Worm (Caenorhabditis elegans): ENCODE results near the gene W09G12.7.

W09G12.7 gene

DNA sequence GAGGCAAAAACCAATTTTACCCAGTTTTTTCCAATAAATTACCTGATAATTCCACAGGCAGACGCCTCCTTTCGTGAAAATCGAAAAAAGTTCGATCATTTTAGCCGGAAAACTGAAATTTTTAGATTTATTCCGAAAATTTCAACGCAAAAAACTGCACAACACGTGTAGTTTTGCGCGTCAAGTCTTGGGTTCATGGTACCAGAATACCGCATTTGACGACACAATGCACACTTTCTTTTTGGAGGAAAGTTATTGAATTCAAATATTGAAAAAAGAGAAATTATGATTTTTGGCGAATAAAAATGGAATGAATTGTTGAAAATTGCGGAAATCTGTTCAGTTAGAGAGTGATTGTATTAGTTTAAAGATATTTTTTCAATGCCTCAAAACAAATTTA lies 10.8 kb downstream of the W09G12.7 start, which contains the start of gene F38A1.8:
F38A1.8 (minus strand) TSS at position 167 of the 400 bp plus-strand sequence.
- TF ChIP-seq lsy-12 (tag; optimal IDR thresholded peaks at IDR 0.05) (no peak), ceh-82 (tag; optimal IDR thresholded peaks at IDR 0.05) (no peak), ceh-9 (tag; optimal IDR thresholded peaks at IDR 0.05) (no peak), jun-1 (tag; optimal IDR thresholded peaks at IDR 0.05) (no peak), nhr-23 (tag; optimal IDR thresholded peaks at IDR 0.05) (peak; percentile 70), pha-4 (tag; optimal IDR thresholded peaks at IDR 0.05) (no peak), nhr-67 (tag; optimal IDR thresholded peaks at IDR 0.05) (no peak), unc-62 (GFP tag; optimal IDR thresholded peaks at IDR 0.05) (no peak), mdl-1 (tag; optimal IDR thresholded peaks at IDR 0.05) (peak; percentile 17), lin-39 (tag; optimal IDR thresholded peaks at IDR 0.05) (no peak), pqm-1 (tag; optimal IDR thresholded peaks at IDR 0.05) (no peak), mml-1 (tag; optimal IDR thresholded peaks at IDR 0.05) (no peak), fkh-2 (tag; optimal IDR thresholded peaks at IDR 0.05) (no peak), lin-15B (tag; optimal IDR thresholded peaks at IDR 0.05) (peak; percentile 80), R02D3.7 (tag; optimal IDR thresholded peaks at IDR 0.05) (peak; percentile 37), nhr-25 (tag; optimal IDR thresholded peaks at IDR 0.05) (peak; percentile 12), nhr-43 (tag; optimal IDR thresholded peaks at IDR 0.05; ENCODE audit: poor library complexity, severe bottlenecking) (no peak)

DNA sequence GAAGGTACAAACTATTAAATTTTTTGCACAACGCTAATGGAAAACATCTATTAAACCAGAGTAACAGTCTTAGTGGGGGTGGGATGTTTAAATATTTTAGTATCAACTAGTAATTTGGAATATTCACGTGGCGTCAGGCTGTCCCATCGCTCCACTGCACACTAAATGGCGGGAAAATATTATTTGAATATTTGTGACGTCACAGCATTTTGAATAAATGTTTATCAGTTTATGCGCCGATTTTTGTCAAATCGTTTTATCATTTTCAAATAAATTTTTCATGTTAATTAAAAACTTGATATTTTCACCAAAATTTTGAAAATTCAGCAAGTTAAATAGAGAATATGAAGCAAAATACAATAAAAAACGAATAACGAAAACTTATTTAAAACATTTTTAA lies 14.4 kb downstream of the W09G12.7 start, which contains the start of gene F38A1.15:
F38A1.15 (minus strand) TSS at position 101 of the 400 bp plus-strand sequence.
- TF ChIP-seq elt-3 (tag; optimal IDR thresholded peaks at IDR 0.05), result no peak
- TF ChIP-seq nhr-23 (tag; optimal IDR thresholded peaks at IDR 0.05), result no peak
- TF ChIP-seq hmg-11 (tag; optimal IDR thresholded peaks at IDR 0.05), result no peak
- no peak for TF ChIP-seq tbx-2 (tag; optimal IDR thresholded peaks at IDR 0.05)
- no peak for TF ChIP-seq nhr-77 (tag; optimal IDR thresholded peaks at IDR 0.05)
- TF ChIP-seq lin-39 (tag; optimal IDR thresholded peaks at IDR 0.05), result no peak
- TF ChIP-seq fkh-10 (GFP tag; optimal IDR thresholded peaks at IDR 0.05), result no peak
- TF ChIP-seq lin-15B (tag; optimal IDR thresholded peaks at IDR 0.05), result no peak
- TF ChIP-seq nhr-76 (tag; optimal IDR thresholded peaks at IDR 0.05), result no peak

DNA sequence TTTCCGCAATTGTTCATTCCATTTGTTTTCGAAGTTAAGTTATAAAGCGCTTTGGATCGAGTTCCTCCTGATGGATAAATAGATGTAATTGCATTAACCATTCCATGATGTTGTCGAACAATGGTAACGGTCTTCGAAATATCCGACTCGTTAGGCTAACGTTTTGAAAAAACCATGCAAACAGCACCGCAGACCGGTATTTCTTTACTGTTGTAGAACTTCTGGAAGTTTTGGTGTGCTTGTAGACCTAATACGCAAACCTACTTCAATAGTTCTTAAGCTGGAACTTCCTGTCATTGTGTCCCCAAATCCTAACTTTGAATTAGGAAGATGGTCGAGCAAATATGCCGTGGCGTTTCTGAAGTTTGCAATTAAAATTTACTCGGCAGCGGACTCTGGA lies 16.4 kb downstream of the W09G12.7 start, which contains the start of gene F38A1.9:
F38A1.9 (minus strand) TSS at position 101 of the 400 bp plus-strand sequence.
- TF ChIP-seq ceh-82 (tag; optimal IDR thresholded peaks at IDR 0.05) (no peak), pqm-1 (tag; optimal IDR thresholded peaks at IDR 0.05) (no peak), ama-1 (optimal IDR thresholded peaks at IDR 0.05) (no peak), nhr-237 (tag; optimal IDR thresholded peaks at IDR 0.05) (no peak), unc-62 (GFP tag; optimal IDR thresholded peaks at IDR 0.05) (no peak), ceh-28 (tag; optimal IDR thresholded peaks at IDR 0.05) (no peak), fos-1 (tag; optimal IDR thresholded peaks at IDR 0.05) (no peak), eor-1 (tag; optimal IDR thresholded peaks at IDR 0.05) (no peak)

DNA sequence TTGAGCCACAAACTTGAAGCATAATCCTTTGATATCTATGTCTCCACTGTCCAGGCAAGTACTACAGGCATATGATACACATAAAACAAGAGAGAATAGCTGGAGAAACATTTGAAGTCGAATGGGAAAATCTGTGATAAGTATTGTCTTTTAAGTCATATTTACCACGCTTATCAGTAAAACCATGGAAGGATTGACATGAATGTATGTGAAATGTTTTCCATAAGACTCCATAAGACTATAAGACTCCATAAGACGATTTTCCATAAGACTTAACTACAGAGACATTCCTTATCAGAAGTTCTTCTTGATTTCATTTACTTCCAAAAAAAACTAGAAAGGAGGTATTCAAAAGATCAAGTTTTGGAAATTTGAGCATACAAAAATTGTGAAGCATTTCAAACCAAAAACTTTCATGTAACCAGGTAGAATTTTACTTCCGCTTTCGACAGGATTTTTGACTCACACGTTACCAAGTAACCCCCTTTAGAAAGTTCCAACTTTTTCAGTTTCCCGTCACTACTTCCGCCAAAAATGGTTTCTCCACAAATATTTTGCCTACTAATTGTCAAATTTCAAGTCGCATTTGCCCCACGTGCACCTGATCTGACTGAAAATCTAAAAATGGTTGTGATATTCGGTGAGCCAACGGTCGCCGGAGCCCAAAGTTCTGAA lies 18.0 kb downstream of the W09G12.7 start, which contains the start of the genes clec-165 and F38A1.11:
clec-165 (minus strand) TSS at position 125 of the 675 bp plus-strand sequence.
F38A1.11 (plus strand) TSS at position 625 of the 675 bp plus-strand sequence.
- TF ChIP-seq nhr-77 (tag; optimal IDR thresholded peaks at IDR 0.05) (no peak), daf-12 (tag; optimal IDR thresholded peaks at IDR 0.05) (no peak), elt-2 (tag; optimal IDR thresholded peaks at IDR 0.05) (peak; percentile 70), nhr-11 (tag; optimal IDR thresholded peaks at IDR 0.05) (no peak), pqm-1 (tag; optimal IDR thresholded peaks at IDR 0.05) (peak; percentile 34), elt-3 (tag; optimal IDR thresholded peaks at IDR 0.05) (no peak), nhr-28 (tag; optimal IDR thresholded peaks at IDR 0.05) (no peak), egl-27 (tag; optimal IDR thresholded peaks at IDR 0.05) (no peak), aly-2 (tag; optimal IDR thresholded peaks at IDR 0.05) (no peak), lin-15B (tag; optimal IDR thresholded peaks at IDR 0.05) (no peak), ceh-9 (tag; optimal IDR thresholded peaks at IDR 0.05) (no peak), fkh-10 (GFP tag; optimal IDR thresholded peaks at IDR 0.05) (no peak), skn-1 (tag; optimal IDR thresholded peaks at IDR 0.05) (no peak)
